Worm (Caenorhabditis elegans) whole organism, mixed stage, embryonic: Measurements from ENCODE around the gene K03B4.4.
A peak's percentile ranks its signal among the peaks of the same experiment; 100 is the strongest.

Experiments
- M03D4.4 ChIP-seq: sonication (generic microtip); optimal IDR thresholded peaks from 2 replicates; lab custom pipeline; 2017; ENCODE audit warnings: mild to moderate bottlenecking, missing genetic modification characterization, missing compliant biosample characterization
- bed-3 ChIP-seq: fragments of 200-800 bp; sonication (Bioruptor generic); optimal IDR thresholded peaks from 3 replicates; lab custom pipeline; 2018; ENCODE audit warnings: mild to moderate bottlenecking, missing genetic modification characterization, moderate library complexity, missing compliant biosample characterization
- blmp-1 ChIP-seq: fragments of 150-350 bp; optimal IDR thresholded peaks from 2 replicates; lab custom pipeline; 2014; ENCODE audit warnings: missing biosample characterization, missing genetic modification characterization
- ceh-39 ChIP-seq: fragments of 150-350 bp; optimal IDR thresholded peaks from 2 replicates; lab custom pipeline; 2014; ENCODE audit warnings: missing biosample characterization, missing genetic modification characterization
- ceh-43 ChIP-seq: fragments of 200-800 bp; sonication (Bioruptor generic); optimal IDR thresholded peaks from 2 replicates; lab custom pipeline; 2018; ENCODE audit warnings: mild to moderate bottlenecking, missing genetic modification characterization, moderate library complexity, missing compliant biosample characterization
- ceh-83 ChIP-seq: fragments of 200-800 bp; sonication (Bioruptor generic); optimal IDR thresholded peaks from 2 replicates; lab custom pipeline; 2018; ENCODE audit warnings: mild to moderate bottlenecking, missing genetic modification characterization, missing compliant biosample characterization
- ces-1 ChIP-seq: fragments of 150-350 bp; optimal IDR thresholded peaks from 2 replicates; lab custom pipeline; 2014; ENCODE audit warnings: missing biosample characterization, missing genetic modification reagents, missing genetic modification characterization
- cnd-1 ChIP-seq: fragments of 200-800 bp; sonication (Bioruptor generic); optimal IDR thresholded peaks from 2 replicates; lab custom pipeline; 2018; ENCODE audit warnings: mild to moderate bottlenecking, missing genetic modification characterization, missing compliant biosample characterization
- drap-1 ChIP-seq: fragments of 200-800 bp; sonication (Bioruptor generic); optimal IDR thresholded peaks from 3 replicates; lab custom pipeline; 2018; ENCODE audit warnings: mild to moderate bottlenecking, missing genetic modification characterization, missing compliant biosample characterization
- elt-1 ChIP-seq: sonication (generic microtip); optimal IDR thresholded peaks from 2 replicates; lab custom pipeline; 2017; ENCODE audit warnings: missing genetic modification characterization, mild to moderate bottlenecking, missing compliant biosample characterization, antibody characterized with exemption, moderate library complexity, borderline replicate concordance; ENCODE audit not compliant: insufficient read depth
- elt-3 ChIP-seq: fragments of 150-350 bp; optimal IDR thresholded peaks from 2 replicates; lab custom pipeline; 2014; ENCODE audit warnings: missing biosample characterization, missing genetic modification characterization
- flh-1 ChIP-seq: fragments of 200-800 bp; sonication (Bioruptor generic); optimal IDR thresholded peaks from 2 replicates; lab custom pipeline; 2018; ENCODE audit warnings: mild to moderate bottlenecking, missing genetic modification characterization, moderate library complexity, missing compliant biosample characterization
- ham-2 ChIP-seq: fragments of 200-800 bp; sonication (Bioruptor generic); optimal IDR thresholded peaks from 2 replicates; lab custom pipeline; 2018; ENCODE audit warnings: mild to moderate bottlenecking, missing genetic modification characterization, missing compliant biosample characterization
- hlh-1 ChIP-seq: fragments of 150-350 bp; optimal IDR thresholded peaks from 2 replicates; lab custom pipeline; 2014; ENCODE audit warnings: missing biosample characterization, missing genetic modification reagents, missing genetic modification characterization
- lin-13 ChIP-seq: fragments of 150-350 bp; optimal IDR thresholded peaks from 2 replicates; lab custom pipeline; 2014; ENCODE audit warnings: missing biosample characterization, missing genetic modification characterization
- lin-32 ChIP-seq: fragments of 200-800 bp; sonication (Bioruptor generic); optimal IDR thresholded peaks from 2 replicates; lab custom pipeline; 2018; ENCODE audit warnings: mild to moderate bottlenecking, missing genetic modification characterization, missing compliant biosample characterization
- lsy-2 ChIP-seq: fragments of 150-350 bp; optimal IDR thresholded peaks from 2 replicates; lab custom pipeline; 2014; ENCODE audit warnings: missing biosample characterization, missing genetic modification characterization
- mab-5 ChIP-seq: fragments of 150-350 bp; optimal IDR thresholded peaks from 2 replicates; lab custom pipeline; 2014; ENCODE audit warnings: missing biosample characterization, missing genetic modification characterization
- mep-1 ChIP-seq: fragments of 150-350 bp; optimal IDR thresholded peaks from 2 replicates; lab custom pipeline; 2017; ENCODE audit warnings: missing biosample characterization, missing genetic modification reagents, missing genetic modification characterization, inconsistent platforms
- mls-2 ChIP-seq: sonication (generic microtip); optimal IDR thresholded peaks from 2 replicates; lab custom pipeline; 2016; ENCODE audit warnings: mild to moderate bottlenecking, missing genetic modification characterization, moderate library complexity, missing compliant biosample characterization
- nhr-12 ChIP-seq: fragments of 150-350 bp; optimal IDR thresholded peaks from 2 replicates; lab custom pipeline; 2014; ENCODE audit warnings: missing biosample characterization, missing genetic modification characterization
- nhr-2 ChIP-seq: fragments of 150-350 bp; optimal IDR thresholded peaks from 2 replicates; lab custom pipeline; 2014; ENCODE audit warnings: missing biosample characterization, missing genetic modification characterization
- nhr-237 ChIP-seq: fragments of 150-350 bp; optimal IDR thresholded peaks from 2 replicates; lab custom pipeline; 2014; ENCODE audit warnings: missing biosample characterization, missing genetic modification characterization
- nhr-28 ChIP-seq: fragments of 150-350 bp; optimal IDR thresholded peaks from 2 replicates; lab custom pipeline; 2014; ENCODE audit warnings: missing biosample characterization, missing genetic modification characterization
- nhr-76 ChIP-seq: sonication (generic microtip); optimal IDR thresholded peaks from 2 replicates; lab custom pipeline; 2017; ENCODE audit warnings: missing biosample characterization, missing genetic modification characterization
- pha-4 ChIP-seq: fragments of 150-350 bp; optimal IDR thresholded peaks from 2 replicates; lab custom pipeline; 2018; ENCODE audit warnings: missing biosample characterization, missing genetic modification reagents, missing genetic modification characterization
- sem-2 ChIP-seq: fragments of 200-800 bp; sonication (Bioruptor generic); optimal IDR thresholded peaks from 2 replicates; lab custom pipeline; 2018; ENCODE audit warnings: mild to moderate bottlenecking, missing genetic modification characterization, missing compliant biosample characterization
- snpc-4 ChIP-seq: fragments of 150-350 bp; optimal IDR thresholded peaks from 2 replicates; lab custom pipeline; 2014; ENCODE audit warnings: missing biosample characterization, missing genetic modification characterization
- sptf-1 ChIP-seq: sonication (generic microtip); optimal IDR thresholded peaks from 2 replicates; lab custom pipeline; 2017; ENCODE audit warnings: mild to moderate bottlenecking, missing genetic modification characterization, moderate library complexity, missing compliant biosample characterization
- tbx-8 ChIP-seq: fragments of 200-800 bp; sonication (Bioruptor generic); optimal IDR thresholded peaks from 2 replicates; lab custom pipeline; 2018; ENCODE audit warnings: mild to moderate bottlenecking, missing genetic modification characterization, moderate library complexity, missing compliant biosample characterization
- unc-120 ChIP-seq: sonication (generic microtip); optimal IDR thresholded peaks from 2 replicates; lab custom pipeline; 2017; ENCODE audit warnings: missing genetic modification characterization, missing compliant biosample characterization; ENCODE audit not compliant: poor library complexity, severe bottlenecking
- unc-39 ChIP-seq: fragments of 150-350 bp; optimal IDR thresholded peaks from 2 replicates; lab custom pipeline; 2014; ENCODE audit warnings: missing biosample characterization, missing genetic modification characterization
- unc-62 ChIP-seq: fragments of 150-350 bp; optimal IDR thresholded peaks from 2 replicates; lab custom pipeline; 2014; ENCODE audit warnings: missing biosample characterization, missing genetic modification reagents, missing genetic modification characterization
- zip-8 ChIP-seq: fragments of 150-350 bp; optimal IDR thresholded peaks from 2 replicates; lab custom pipeline; 2014; ENCODE audit warnings: missing biosample characterization, missing genetic modification characterization
- ztf-11 ChIP-seq: fragments of 150-350 bp; optimal IDR thresholded peaks from 2 replicates; lab custom pipeline; 2014; ENCODE audit warnings: missing biosample characterization, missing genetic modification characterization

The K03B4.4 gene

ce11 chrV:4686680-4687470 is 5.1 kb downstream of the K03B4.4 start, which contains the start of gene taf-10:
Gene taf-10 (plus strand): TSS chrV:4687103.
- no peak for TF ChIP-seq lsy-2 (tag; lab: Kevin White, UChicago)
- TF ChIP-seq cnd-1 (tag; lab: Kevin White, UChicago): no peak
- no peak for TF ChIP-seq mls-2 (tag; lab: Kevin White, UChicago)
- no peak for TF ChIP-seq mab-5 (tag; lab: Kevin White, UChicago)
- TF ChIP-seq mep-1: peak; percentile 19
- TF ChIP-seq sptf-1 (tag; lab: Kevin White, UChicago): peak; percentile 47
- peak; percentile 7 for TF ChIP-seq ces-1 (GFP tag; lab: Kevin White, UChicago)
- no peak for TF ChIP-seq unc-39 (tag; lab: Kevin White, UChicago)
- peak; percentile 1 for TF ChIP-seq hlh-1 (tag; lab: Kevin White, UChicago)
- peak; percentile 27 for TF ChIP-seq nhr-237 (tag; lab: Kevin White, UChicago)
- TF ChIP-seq drap-1 (GFP tag; lab: Kevin White, UChicago): no peak
- no peak for TF ChIP-seq snpc-4 (tag; lab: Kevin White, UChicago)
- TF ChIP-seq unc-62 (GFP tag; lab: Kevin White, UChicago): no peak
- no peak for TF ChIP-seq lin-13 (tag; lab: Kevin White, UChicago)
- no peak for TF ChIP-seq ztf-11 (tag; lab: Kevin White, UChicago)
- no peak for TF ChIP-seq bed-3
- TF ChIP-seq pha-4: no peak
- TF ChIP-seq ceh-83: no peak
- TF ChIP-seq M03D4.4 (tag; lab: Kevin White, UChicago): no peak
- no peak for TF ChIP-seq ham-2 (GFP tag; lab: Kevin White, UChicago)
- no peak for TF ChIP-seq blmp-1 (tag; lab: Kevin White, UChicago)
- no peak for TF ChIP-seq elt-1 (tag; lab: Kevin White, UChicago)
- TF ChIP-seq tbx-8 (GFP tag; lab: Kevin White, UChicago): no peak
- TF ChIP-seq ceh-43 (GFP tag; lab: Kevin White, UChicago): no peak
- no peak for TF ChIP-seq elt-3 (tag; lab: Kevin White, UChicago)
- no peak for TF ChIP-seq sem-2 (GFP tag; lab: Kevin White, UChicago)
- TF ChIP-seq lin-32 (GFP tag; lab: Kevin White, UChicago): no peak
- TF ChIP-seq zip-8 (tag; lab: Kevin White, UChicago): no peak
- TF ChIP-seq nhr-2: peak; percentile 8
- no peak for TF ChIP-seq nhr-76
- TF ChIP-seq unc-120 (tag; lab: Kevin White, UChicago): peak; percentile 75
- no peak for TF ChIP-seq ceh-39 (tag; lab: Kevin White, UChicago)
- TF ChIP-seq nhr-12: no peak
- TF ChIP-seq flh-1 (GFP tag; lab: Kevin White, UChicago): no peak
- TF ChIP-seq nhr-28 (tag; lab: Kevin White, UChicago): no peak

- TF ChIP-seq mep-1 (no peak), lin-13 (tag; lab: Kevin White, UChicago) (no peak), tbx-8 (GFP tag; lab: Kevin White, UChicago) (no peak), blmp-1 (tag; lab: Kevin White, UChicago) (no peak), lsy-2 (tag; lab: Kevin White, UChicago) (no peak), M03D4.4 (tag; lab: Kevin White, UChicago) (no peak), ceh-43 (GFP tag; lab: Kevin White, UChicago) (no peak), nhr-12 (no peak), hlh-1 (tag; lab: Kevin White, UChicago) (no peak)
Measured at ce11 chrV:4687944-4688505, 6.3 kb downstream of the K03B4.4 start, which contains the start of gene K03B4.2. Gene K03B4.2 (plus strand): TSS chrV:4687994.

DNA sequence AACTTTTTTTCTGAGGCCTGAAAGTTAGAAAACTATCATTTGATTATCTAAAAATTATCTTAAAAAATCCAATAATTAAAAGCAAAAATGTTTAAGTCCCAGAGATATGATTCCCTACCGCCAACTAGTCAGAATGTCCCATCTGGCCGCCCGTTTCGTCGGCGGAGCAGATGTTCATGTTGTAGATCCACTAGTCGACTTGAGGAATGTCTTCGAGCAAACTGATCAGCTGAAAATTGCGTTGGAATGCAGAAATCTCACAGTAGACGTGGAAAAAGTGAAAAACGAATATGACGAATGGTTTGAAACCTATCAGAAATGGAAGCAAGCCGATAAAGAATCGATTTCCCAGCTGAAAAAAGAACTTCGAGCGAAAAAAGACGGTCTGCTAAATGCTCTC is 7.5 kb downstream of the K03B4.4 start, which contains the start of gene K03B4.1:
K03B4.1 (plus strand) TSS at position 97 of the 400 bp plus-strand sequence.
- no peak for TF ChIP-seq nhr-28 (tag; lab: Kevin White, UChicago)
- no peak for TF ChIP-seq nhr-12
